Worm (Caenorhabditis elegans): ENCODE results near the gene Y62H9A.12.

ce11 chrX:11927585-11927984 lies 13.7 kb downstream of the Y62H9A.12 start, which contains the start of gene F55G7.4:
- TF ChIP-seq sptf-1 (tag; optimal IDR thresholded peaks at IDR 0.05) (no peak), elt-3 (tag; optimal IDR thresholded peaks at IDR 0.05) (no peak), unc-62 (GFP tag; optimal IDR thresholded peaks at IDR 0.05) (no peak), snpc-4 (tag; optimal IDR thresholded peaks at IDR 0.05) (no peak), pha-4 (tag; optimal IDR thresholded peaks at IDR 0.05) (no peak), zip-8 (tag; optimal IDR thresholded peaks at IDR 0.05) (no peak), elt-1 (tag; optimal IDR thresholded peaks at IDR 0.05; ENCODE audit: borderline replicate concordance, insufficient read depth) (no peak), tbx-8 (GFP tag; optimal IDR thresholded peaks at IDR 0.05) (no peak), mep-1 (tag; optimal IDR thresholded peaks at IDR 0.05) (no peak), ces-1 (GFP tag; optimal IDR thresholded peaks at IDR 0.05) (no peak), nhr-12 (tag; optimal IDR thresholded peaks at IDR 0.05) (no peak)
